Worm (Caenorhabditis elegans) whole organism, young adult: ENCODE measurements around the gene F46E10.3.

ENCODE experiments used
- B0019.2 ChIP-seq: fragments of 200-800 bp; sonication (Bioruptor generic); conservative IDR thresholded peaks from 2 replicates; pipeline ENCODE4 v1.3.6; 2022; ENCODE audit warnings: missing genetic modification reagents, missing genetic modification characterization, missing compliant biosample characterization
- B0261.1 ChIP-seq: sonication (generic microtip); optimal IDR thresholded peaks from 2 replicates; lab custom pipeline; 2016; ENCODE audit warnings: mild to moderate bottlenecking, missing genetic modification characterization, moderate library complexity, missing compliant biosample characterization
- B0336.3 ChIP-seq: fragments of 200-800 bp; sonication (Bioruptor generic); IDR thresholded peaks from 2 replicates; pipeline ENCODE4 v1.3.6; 2022; ENCODE audit warnings: missing genetic modification characterization, missing compliant biosample characterization
- F10E7.11 ChIP-seq: sonication (generic microtip); optimal IDR thresholded peaks from 2 replicates; lab custom pipeline; 2017; ENCODE audit warnings: mild to moderate bottlenecking, missing genetic modification characterization, moderate library complexity, missing compliant biosample characterization
- F33H1.4 ChIP-seq: fragments of 200-800 bp; sonication (Bioruptor generic); IDR thresholded peaks from 2 replicates; pipeline ENCODE4 v1.3.6; 2022; ENCODE audit warnings: missing genetic modification reagents, missing genetic modification characterization, missing compliant biosample characterization
- F37B4.10 ChIP-seq: fragments of 200-800 bp; sonication (Bioruptor generic); IDR thresholded peaks from 2 replicates; pipeline ENCODE4 v1.3.6; 2022; ENCODE audit warnings: missing genetic modification characterization, missing compliant biosample characterization
- F57A8.1 ChIP-seq: fragments of 200-800 bp; sonication (Bioruptor generic); optimal IDR thresholded peaks from 2 replicates; lab custom pipeline; 2018; ENCODE audit warnings: mild to moderate bottlenecking, missing genetic modification characterization, moderate library complexity, missing compliant biosample characterization
- T07F8.4 ChIP-seq: sonication (generic microtip); optimal IDR thresholded peaks from 2 replicates; lab custom pipeline; 2016; ENCODE audit warnings: mild to moderate bottlenecking, missing genetic modification characterization, moderate library complexity, missing compliant biosample characterization
- T26A5.8 ChIP-seq: sonication (generic microtip); optimal IDR thresholded peaks from 2 replicates; lab custom pipeline; 2016; ENCODE audit warnings: missing genetic modification characterization, missing compliant biosample characterization
- Y53G8AR.9 ChIP-seq: fragments of 200-800 bp; sonication (Bioruptor generic); conservative IDR thresholded peaks from 2 replicates; pipeline ENCODE4 v1.3.6; 2022; ENCODE audit warnings: missing genetic modification reagents, missing genetic modification characterization, missing compliant biosample characterization
- Y56A3A.18 ChIP-seq: fragments of 200-800 bp; sonication (Bioruptor generic); IDR thresholded peaks from 2 replicates; pipeline ENCODE4 v1.3.6; 2022; ENCODE audit warnings: missing genetic modification reagents, missing genetic modification characterization, missing compliant biosample characterization
- Y67H2A.10 ChIP-seq: fragments of 200-800 bp; sonication (Bioruptor generic); conservative IDR thresholded peaks from 2 replicates; pipeline ENCODE4 v1.3.6; 2022; ENCODE audit warnings: missing genetic modification reagents, missing genetic modification characterization, missing compliant biosample characterization
- ZK185.1 ChIP-seq: sonication (generic microtip); optimal IDR thresholded peaks from 2 replicates; lab custom pipeline; 2016; ENCODE audit warnings: mild to moderate bottlenecking, missing genetic modification characterization, missing compliant biosample characterization; ENCODE audit not compliant: poor library complexity, severe bottlenecking
- ama-1 ChIP-seq, 3 experiments: fragments of 150-350 bp in 1 of 3; sonication (generic microtip) in 2 of 3; optimal IDR thresholded peaks; 2 replicates each; lab custom pipeline; 2014 to 2018; ENCODE audit warnings: missing biosample characterization in 2 of 3, missing genetic modification characterization in 2 of 3, missing genetic modification reagents in 2 of 3
- aptf-3 ChIP-seq: fragments of 200-800 bp; sonication (Bioruptor generic); IDR thresholded peaks from 2 replicates; pipeline ENCODE4 v1.3.6; 2022; ENCODE audit warnings: missing genetic modification characterization, missing compliant biosample characterization
- atf-7 ChIP-seq: sonication (generic microtip); optimal IDR thresholded peaks from 2 replicates; lab custom pipeline; 2017; ENCODE audit warnings: mild to moderate bottlenecking, missing genetic modification characterization, missing compliant biosample characterization
- athp-1 ChIP-seq: sonication (generic microtip); optimal IDR thresholded peaks from 2 replicates; lab custom pipeline; 2017; ENCODE audit warnings: mild to moderate bottlenecking, missing genetic modification characterization, missing compliant biosample characterization
- attf-3 ChIP-seq: fragments of 200-800 bp; sonication (Bioruptor generic); conservative IDR thresholded peaks from 2 replicates; pipeline ENCODE4 v1.3.6; 2022; ENCODE audit warnings: missing genetic modification reagents, missing genetic modification characterization, missing compliant biosample characterization
- cebp-1 ChIP-seq, 2 experiments: fragments of 200-800 bp in 1 of 2; sonication (Bioruptor generic) in 1 of 2; sonication (generic microtip) in 1 of 2; IDR thresholded peaks in 1 of 2; optimal IDR thresholded peaks in 1 of 2; 2 replicates each; pipeline versions ENCODE4 v1.3.6 to Lab custom; 2017 to 2022; ENCODE audit warnings: missing compliant biosample characterization in 2 of 2, missing genetic modification characterization in 2 of 2, mild to moderate bottlenecking in 1 of 2, missing genetic modification reagents in 1 of 2, moderate library complexity in 1 of 2
- cebp-2 ChIP-seq: fragments of 200-800 bp; sonication (Bioruptor generic); IDR thresholded peaks from 2 replicates; pipeline ENCODE4 v1.3.6; 2022; ENCODE audit warnings: missing genetic modification characterization, missing compliant biosample characterization
- ceh-27 ChIP-seq: fragments of 200-800 bp; sonication (Bioruptor generic); optimal IDR thresholded peaks from 2 replicates; lab custom pipeline; 2018; ENCODE audit warnings: mild to moderate bottlenecking, missing genetic modification characterization, moderate library complexity, missing compliant biosample characterization
- ceh-79 ChIP-seq: sonication (generic microtip); optimal IDR thresholded peaks from 2 replicates; lab custom pipeline; 2017; ENCODE audit warnings: mild to moderate bottlenecking, missing genetic modification characterization, missing compliant biosample characterization
- die-1 ChIP-seq: sonication (generic microtip); optimal IDR thresholded peaks from 2 replicates; lab custom pipeline; 2016; ENCODE audit warnings: missing genotype, mild to moderate bottlenecking, missing genetic modification characterization, missing compliant biosample characterization
- egl-18 ChIP-seq: fragments of 200-800 bp; sonication (Bioruptor generic); IDR thresholded peaks from 2 replicates; pipeline ENCODE4 v1.3.6; 2022; ENCODE audit warnings: missing genetic modification reagents, missing genetic modification characterization, missing compliant biosample characterization
- egrh-3 ChIP-seq: fragments of 200-800 bp; sonication (Bioruptor generic); IDR thresholded peaks from 2 replicates; pipeline ENCODE4 v1.3.6; 2022; ENCODE audit warnings: missing genetic modification reagents, missing genetic modification characterization, missing compliant biosample characterization
- fkh-3 ChIP-seq: sonication (generic microtip); optimal IDR thresholded peaks from 2 replicates; lab custom pipeline; 2016; ENCODE audit warnings: mild to moderate bottlenecking, missing genetic modification characterization, missing compliant biosample characterization
- him-1 ChIP-seq: sonication (generic microtip); optimal IDR thresholded peaks from 2 replicates; lab custom pipeline; 2016; ENCODE audit warnings: missing genotype, missing genetic modification reagents, missing genetic modification characterization, missing compliant biosample characterization
- lin-40 ChIP-seq: sonication (generic microtip); optimal IDR thresholded peaks from 2 replicates; lab custom pipeline; 2016; ENCODE audit warnings: missing genetic modification characterization, mild to moderate bottlenecking, missing compliant biosample characterization, missing genotype, missing genetic modification reagents
- lin-54 ChIP-seq: fragments of 200-800 bp; sonication (Bioruptor generic); optimal IDR thresholded peaks from 2 replicates; lab custom pipeline; 2018; ENCODE audit warnings: mild to moderate bottlenecking, missing genetic modification characterization, missing compliant biosample characterization
- lsl-1 ChIP-seq: fragments of 200-800 bp; sonication (Bioruptor generic); optimal IDR thresholded peaks from 2 replicates; lab custom pipeline; 2018; ENCODE audit warnings: mild to moderate bottlenecking, missing genetic modification characterization, moderate library complexity, missing compliant biosample characterization
- madf-10 ChIP-seq: sonication (generic microtip); optimal IDR thresholded peaks from 2 replicates; lab custom pipeline; 2016; ENCODE audit warnings: mild to moderate bottlenecking, missing genetic modification characterization, missing compliant biosample characterization
- mcd-1 ChIP-seq: fragments of 200-800 bp; sonication (Bioruptor generic); IDR thresholded peaks from 2 replicates; pipeline ENCODE4 v1.3.6; 2022; ENCODE audit warnings: missing genetic modification reagents, missing genetic modification characterization, missing compliant biosample characterization
- mes-4 ChIP-seq: sonication (generic microtip); optimal IDR thresholded peaks from 2 replicates; lab custom pipeline; 2016; ENCODE audit warnings: missing genotype, missing genetic modification characterization, missing compliant biosample characterization
- mxl-1 ChIP-seq: sonication (generic microtip); optimal IDR thresholded peaks from 2 replicates; lab custom pipeline; 2016; ENCODE audit warnings: missing genetic modification characterization, missing compliant biosample characterization
- nhr-120 ChIP-seq: fragments of 200-800 bp; sonication (Bioruptor generic); IDR thresholded peaks from 2 replicates; pipeline ENCODE4 v1.3.6; 2022; ENCODE audit warnings: missing genetic modification characterization, missing compliant biosample characterization
- nhr-179 ChIP-seq: sonication (generic microtip); optimal IDR thresholded peaks from 2 replicates; lab custom pipeline; 2016; ENCODE audit warnings: mild to moderate bottlenecking, missing genetic modification characterization, missing compliant biosample characterization
- snpc-1.1 ChIP-seq: sonication (generic microtip); optimal IDR thresholded peaks from 2 replicates; lab custom pipeline; 2017; ENCODE audit warnings: missing genetic modification characterization, mild to moderate bottlenecking, missing compliant biosample characterization, antibody characterized with exemption, moderate library complexity, missing genotype, missing genetic modification reagents; ENCODE audit not compliant: insufficient read depth
- snpc-3.4 ChIP-seq: sonication (generic microtip); optimal IDR thresholded peaks from 2 replicates; lab custom pipeline; 2017; ENCODE audit warnings: missing genetic modification characterization, mild to moderate bottlenecking, missing compliant biosample characterization, antibody characterized with exemption, moderate library complexity, missing genotype, missing genetic modification reagents
- sptf-2 ChIP-seq: fragments of 200-800 bp; sonication (Bioruptor generic); optimal IDR thresholded peaks from 2 replicates; lab custom pipeline; 2018; ENCODE audit warnings: mild to moderate bottlenecking, missing genetic modification characterization, missing compliant biosample characterization
- tlf-1 ChIP-seq: fragments of 200-800 bp; sonication (Bioruptor generic); optimal IDR thresholded peaks from 2 replicates; lab custom pipeline; 2018; ENCODE audit warnings: mild to moderate bottlenecking, missing genetic modification characterization, missing compliant biosample characterization
- unc-130 ChIP-seq: sonication (generic microtip); optimal IDR thresholded peaks from 2 replicates; lab custom pipeline; 2016; ENCODE audit warnings: missing genetic modification reagents, missing genetic modification characterization, missing compliant biosample characterization
- unc-62 ChIP-seq: fragments of 150-350 bp; optimal IDR thresholded peaks from 2 replicates; lab custom pipeline; 2014; ENCODE audit warnings: missing biosample characterization, missing genetic modification reagents, missing genetic modification characterization
- xnd-1 ChIP-seq: sonication (generic microtip); optimal IDR thresholded peaks from 2 replicates; lab custom pipeline; 2016; ENCODE audit warnings: missing genotype, missing genetic modification reagents, missing genetic modification characterization, missing compliant biosample characterization
- zim-3 ChIP-seq: sonication (generic microtip); optimal IDR thresholded peaks from 2 replicates; lab custom pipeline; 2017; ENCODE audit warnings: mild to moderate bottlenecking, missing genetic modification characterization, moderate library complexity, missing compliant biosample characterization
- ztf-18 ChIP-seq: sonication (generic microtip); optimal IDR thresholded peaks from 2 replicates; lab custom pipeline; 2016; ENCODE audit warnings: missing genotype, mild to moderate bottlenecking, missing genetic modification characterization, missing compliant biosample characterization
- ztf-25 ChIP-seq: fragments of 200-800 bp; sonication (Bioruptor generic); IDR thresholded peaks from 2 replicates; pipeline ENCODE4 v1.3.6; 2022; ENCODE audit warnings: missing genetic modification reagents, missing genetic modification characterization, missing compliant biosample characterization
- ztf-26 ChIP-seq: sonication (generic microtip); optimal IDR thresholded peaks from 2 replicates; lab custom pipeline; 2017; ENCODE audit warnings: missing genetic modification characterization, missing compliant biosample characterization

Gene F46E10.3

DNA sequence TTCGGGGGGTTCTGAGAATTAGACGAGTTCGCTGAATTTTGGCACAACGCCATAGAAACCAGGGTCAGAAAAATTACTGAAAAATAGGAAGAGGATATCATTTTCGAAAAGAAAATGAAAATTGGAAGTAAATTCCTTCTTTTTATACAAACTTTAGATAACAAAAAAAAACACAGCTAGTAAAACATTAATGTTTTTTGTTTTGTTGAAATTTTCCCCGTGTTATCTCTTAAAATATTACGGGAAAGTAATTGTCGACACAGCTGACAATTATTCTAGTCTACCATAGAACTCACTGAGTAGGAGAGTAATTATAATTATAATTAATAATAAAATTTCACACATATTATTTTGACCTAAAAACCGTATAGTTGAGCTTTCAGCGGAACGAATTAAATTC is 41.0 kb downstream of the F46E10.3 start, which contains the start of gene spp-26:
spp-26 (minus strand) TSS at position 101 of the 400 bp plus-strand sequence.
- no peak for TF ChIP-seq ZK185.1 (tag; lab: Kevin White, UChicago)
- no peak for TF ChIP-seq unc-130 (GFP tag; lab: Kevin White, UChicago)
- TF ChIP-seq him-1 (tag; lab: Kevin White, UChicago), result no peak
- TF ChIP-seq cebp-2 (GFP tag; lab: Robert Waterston, UW), result no peak
- no peak for TF ChIP-seq T26A5.8 (tag; lab: Kevin White, UChicago)
- TF ChIP-seq B0336.3 (GFP tag; lab: Robert Waterston, UW), result no peak
- no peak for TF ChIP-seq snpc-3.4 (tag; lab: Kevin White, UChicago)
- no peak for TF ChIP-seq nhr-120 (GFP tag; lab: Robert Waterston, UW)
- TF ChIP-seq unc-62 (GFP tag; lab: Kevin White, UChicago), result no peak
- TF ChIP-seq egl-18, result no peak
- no peak for TF ChIP-seq F33H1.4 (GFP tag; lab: Robert Waterston, UW)
- no peak for TF ChIP-seq tlf-1 (GFP tag; lab: Kevin White, UChicago)
- no peak for TF ChIP-seq Y56A3A.18
- no peak for TF ChIP-seq mxl-1
- TF ChIP-seq egrh-3 (GFP tag; lab: Robert Waterston, UW), result no peak
- TF ChIP-seq ztf-18 (tag; lab: Kevin White, UChicago), result no peak
- no peak for TF ChIP-seq madf-10
- TF ChIP-seq mcd-1 (GFP tag; lab: Robert Waterston, UW), result no peak
- TF ChIP-seq ztf-26 (tag; lab: Kevin White, UChicago), result no peak

DNA sequence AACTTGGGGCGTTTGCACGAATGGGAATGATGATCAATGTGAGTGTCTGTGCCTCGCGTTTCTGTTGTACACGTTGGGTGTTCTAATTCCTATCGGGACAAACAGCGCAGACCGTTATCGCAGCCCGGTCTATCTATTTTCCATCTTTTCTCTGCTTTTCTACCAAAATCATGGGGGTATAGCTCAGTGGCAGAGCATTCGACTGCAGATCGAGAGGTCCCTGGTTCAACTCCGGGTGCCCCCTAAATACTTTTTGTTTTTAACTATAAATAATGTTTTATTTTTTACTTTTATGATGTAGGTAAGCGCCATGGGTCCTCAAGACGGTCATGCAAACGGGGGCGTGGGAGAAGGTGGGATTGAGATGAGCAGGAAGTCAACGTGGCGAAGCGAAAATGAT is 41.5 kb downstream of the F46E10.3 start:
- TF ChIP-seq xnd-1 (peak; percentile 1), die-1 (tag; lab: Kevin White, UChicago) (peak; percentile 89), atf-7 (tag; lab: Kevin White, UChicago) (peak; percentile 9), T26A5.8 (tag; lab: Kevin White, UChicago) (peak; percentile 45), zim-3 (tag; lab: Kevin White, UChicago) (peak; percentile 45), attf-3 (GFP tag; lab: Robert Waterston, UW) (no peak), fkh-3 (peak; percentile 70), F10E7.11 (tag; lab: Kevin White, UChicago) (no peak), nhr-179 (tag; lab: Kevin White, UChicago) (no peak), snpc-1.1 (tag; lab: Kevin White, UChicago) (peak; percentile 31), F57A8.1 (GFP tag; lab: Kevin White, UChicago) (peak; percentile 66), sptf-2 (GFP tag; lab: Kevin White, UChicago) (peak; percentile 90), F37B4.10 (GFP tag; lab: Robert Waterston, UW) (0 out of 2 replicates have a peak, but pooled peaks have one; percentile 69), Y53G8AR.9 (GFP tag; lab: Robert Waterston, UW) (no peak), lin-40 (tag; lab: Kevin White, UChicago) (no peak), lin-54 (no peak), B0019.2 (GFP tag; lab: Robert Waterston, UW) (peak; percentile 25; the same call in 1 of the 2 replicates), ztf-25 (GFP tag; lab: Robert Waterston, UW) (peak; percentile 78; the same call in 1 of the 2 replicates), B0261.1 (tag; lab: Kevin White, UChicago) (peak; percentile 77), ztf-26 (tag; lab: Kevin White, UChicago) (peak; percentile 24), athp-1 (tag; lab: Kevin White, UChicago) (peak; percentile 74), ama-1 (optimal IDR thresholded peaks at IDR 0.05; lab: Kevin White, UChicago) (no peak), ama-1 (GFP tag; optimal IDR thresholded peaks at IDR 0.05; lab: Kevin White, UChicago) (peak; percentile 56 to 87), ceh-27 (no peak), aptf-3 (GFP tag; lab: Robert Waterston, UW) (no peak; the same call in 1 of the 2 replicates), ceh-79 (tag; lab: Kevin White, UChicago) (peak; percentile 48), T07F8.4 (tag; lab: Kevin White, UChicago) (peak; percentile 69), mes-4 (tag; lab: Kevin White, UChicago) (peak; percentile 39), cebp-1 (GFP tag; IDR thresholded peaks at IDR 0.05; lab: Robert Waterston, UW) (0 out of 2 replicates have a peak, but pooled peaks have one; percentile 45), cebp-1 (tag; optimal IDR thresholded peaks at IDR 0.05; lab: Kevin White, UChicago) (no peak), lsl-1 (GFP tag; lab: Kevin White, UChicago) (peak; percentile 43), Y67H2A.10 (GFP tag; lab: Robert Waterston, UW) (0 out of 2 replicates have a peak, but pooled peaks have one; percentile 19)
